Fruit fly (Drosophila melanogaster) whole organism, wandering third instar larva: Measurements from ENCODE around the gene CG3632.

ENCODE experiments used
- Rel ChIP-seq, 2 experiments: fragments of 200-800 bp; sonication (Bioruptor generic) in 1 of 2; optimal IDR thresholded peaks; 2 replicates in 1 of 2; 3 replicates in 1 of 2; lab custom pipeline; 2016 to 2019; ENCODE audit warnings: mild to moderate bottlenecking in 2 of 2, missing biosample characterization in 2 of 2, missing genetic modification characterization in 2 of 2, moderate library complexity in 1 of 2
- h ChIP-seq: fragments of 200-800 bp; sonication (Bioruptor generic); optimal IDR thresholded peaks from 3 replicates; lab custom pipeline; 2016; ENCODE audit warnings: missing biosample characterization, mild to moderate bottlenecking, missing genetic modification characterization
- lola ChIP-seq: fragments of >200 bp; optimal IDR thresholded peaks from 2 replicates; lab custom pipeline; 2017; ENCODE audit warnings: missing biosample characterization, missing genetic modification characterization
- pan ChIP-seq: fragments of >200 bp; optimal IDR thresholded peaks from 2 replicates; lab custom pipeline; 2017
- psq ChIP-seq: fragments of 200-800 bp; sonication (Bioruptor generic); optimal IDR thresholded peaks from 3 replicates; lab custom pipeline; 2017; ENCODE audit warnings: missing biosample characterization, mild to moderate bottlenecking, missing genetic modification characterization, moderate library complexity
- rgr ChIP-seq: fragments of 200-800 bp; sonication (Bioruptor generic); optimal IDR thresholded peaks from 3 replicates; lab custom pipeline; 2016; ENCODE audit warnings: missing biosample characterization, mild to moderate bottlenecking, missing genetic modification characterization

DNA sequence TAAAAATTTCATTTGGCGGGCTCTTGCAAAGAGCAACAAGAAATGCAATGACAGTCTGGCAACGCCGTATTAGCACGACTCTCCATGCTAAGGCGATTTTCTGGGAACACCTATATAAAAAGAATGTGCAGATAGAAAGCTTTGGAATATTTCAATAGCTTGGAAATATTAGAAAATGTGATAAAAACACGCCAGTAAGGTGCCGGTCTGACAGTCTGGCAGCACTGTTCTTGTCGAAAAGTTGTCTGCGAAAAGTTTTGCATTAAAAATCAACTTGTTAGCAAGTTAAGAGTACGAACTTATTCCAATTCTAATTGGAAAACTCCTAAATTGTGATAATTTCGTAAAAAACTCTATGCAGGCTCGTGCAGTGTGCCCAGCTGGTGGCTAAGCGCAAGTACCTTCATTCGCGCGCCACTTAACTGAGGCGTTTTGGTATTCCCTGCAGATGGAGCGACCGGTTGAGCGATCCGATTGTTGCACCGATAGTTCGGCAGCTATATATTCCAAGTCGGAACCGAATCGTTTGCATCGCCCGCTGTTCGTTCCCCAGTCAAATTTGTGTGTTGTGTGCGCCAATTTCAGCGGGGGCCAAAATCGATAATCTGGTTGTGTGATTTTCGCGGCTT is 18.5 kb upstream of the CG3632 start, which contains the start of gene eas:
- TF ChIP-seq pan (lab: Kevin White, UChicago) (no peak), h (GFP tag; lab: Kevin White, UChicago) (peak; percentile 23), psq (GFP tag; lab: Kevin White, UChicago) (no peak), lola (no peak), Rel (GFP tag; optimal IDR thresholded peaks at IDR 0.05; lab: Kevin White, UChicago) (no peak), Rel (tag; optimal IDR thresholded peaks at IDR 0.05; lab: Kevin White, UChicago) (no peak), rgr (GFP tag; lab: Kevin White, UChicago) (peak; percentile 20)
